Worm (Caenorhabditis elegans) whole organism, L4/young adult: ENCODE data around the gene cest-9.1.

Experiments used
- W03F9.2 ChIP-seq: fragments of 150-350 bp; optimal IDR thresholded peaks from 2 replicates; lab custom pipeline; 2014; ENCODE audit warnings: missing biosample characterization, missing genetic modification characterization
- dao-5 ChIP-seq: sonication (generic microtip); optimal IDR thresholded peaks from 2 replicates; lab custom pipeline; 2016; ENCODE audit warnings: missing genotype, missing genetic modification characterization, moderate library complexity, missing compliant biosample characterization
- him-1 ChIP-seq: sonication (generic microtip); optimal IDR thresholded peaks from 2 replicates; lab custom pipeline; 2016; ENCODE audit warnings: missing genotype, missing genetic modification reagents, missing genetic modification characterization, missing compliant biosample characterization

DNA sequence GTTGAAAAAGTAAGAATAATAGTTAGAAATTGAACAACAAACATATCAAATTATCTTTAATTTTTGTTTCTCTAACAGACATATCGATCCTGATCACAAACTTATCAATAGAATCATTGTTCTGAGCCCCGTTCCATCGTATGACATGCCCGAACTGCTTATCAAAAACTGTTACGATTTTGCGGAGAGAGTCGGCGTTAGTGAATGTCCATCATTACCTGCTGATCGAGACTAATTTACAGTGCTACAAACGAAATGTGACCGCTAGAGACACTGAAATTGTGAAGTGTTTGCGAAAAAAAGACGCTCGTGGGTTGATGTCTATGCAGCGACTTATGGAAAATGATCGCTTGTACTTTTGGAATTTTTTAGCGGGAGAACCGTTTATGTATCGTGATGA is 16.9 kb downstream of the cest-9.1 start:
- TF ChIP-seq him-1 (tag; lab: Kevin White, UChicago) (no peak), dao-5 (no peak), W03F9.2 (tag; lab: Kevin White, UChicago) (no peak)
